Fruit fly (Drosophila melanogaster): ENCODE data around the gene CIA30.
A peak's percentile ranks its signal among the peaks of the same experiment; 100 is the strongest.

The CIA30 gene

DNA sequence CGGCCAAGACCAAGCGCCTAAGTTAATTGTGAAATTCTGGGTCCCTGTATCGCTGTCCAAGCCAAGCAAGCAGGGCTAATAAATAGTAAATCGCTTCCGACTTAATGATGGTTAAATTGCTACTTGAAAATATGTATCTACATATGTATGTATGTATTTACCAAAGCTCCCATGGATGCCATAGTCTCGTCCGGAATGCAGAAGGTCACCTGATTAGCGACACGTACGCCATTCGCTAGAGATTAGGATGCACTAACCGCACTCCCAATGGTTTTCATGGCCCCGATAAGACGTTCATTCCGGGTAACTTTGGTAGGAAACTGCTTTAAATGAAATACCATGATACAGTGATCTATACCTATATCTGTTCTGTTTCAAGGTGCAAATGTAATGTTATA is 22.0 kb downstream of the CIA30 start:
- TF ChIP-seq CG1620 (GFP tag; optimal IDR thresholded peaks at IDR 0.05) (no peak), bab1 (GFP tag; optimal IDR thresholded peaks at IDR 0.05) (no peak), CG5204 (GFP tag; optimal IDR thresholded peaks at IDR 0.05) (no peak), CG12768 (GFP tag; optimal IDR thresholded peaks at IDR 0.05) (no peak), tj (GFP tag; optimal IDR thresholded peaks at IDR 0.05) (no peak), cnc (optimal IDR thresholded peaks at IDR 0.05) (no peak), Clk (GFP tag; optimal IDR thresholded peaks at IDR 0.05) (no peak), toe (GFP tag; optimal IDR thresholded peaks at IDR 0.05) (no peak), kay (GFP tag; ENCODE audit: borderline replicate concordance) (no peak), Crg-1 (GFP tag; optimal IDR thresholded peaks at IDR 0.05) (no peak), pad (GFP tag; optimal IDR thresholded peaks at IDR 0.05) (no peak), cic (GFP tag; optimal IDR thresholded peaks at IDR 0.05) (no peak), CG14711 (tag; optimal IDR thresholded peaks at IDR 0.05) (no peak), Mnt (GFP tag; optimal IDR thresholded peaks at IDR 0.05) (no peak)

DNA sequence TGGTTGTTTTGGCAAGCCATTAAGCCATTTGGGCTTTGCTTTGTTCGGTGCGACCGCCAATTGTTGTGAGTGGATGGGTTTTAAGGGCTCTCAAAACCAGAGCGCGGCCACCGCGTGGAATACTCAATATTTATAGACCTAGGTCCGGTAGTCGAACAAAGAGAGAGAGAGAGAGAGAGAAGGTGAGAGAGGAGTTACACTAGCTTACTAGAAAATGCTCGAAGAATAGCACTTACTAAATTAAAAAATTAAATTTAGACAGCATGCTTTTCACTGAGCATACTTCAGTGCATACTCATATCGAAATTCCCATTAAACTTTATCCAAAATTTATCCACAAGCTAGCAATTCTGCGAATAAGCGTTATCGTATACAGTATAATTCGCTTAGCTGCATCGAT is 23.3 kb downstream of the CIA30 start:
- TF ChIP-seq bab1 (GFP tag; optimal IDR thresholded peaks at IDR 0.05) (no peak), CG33017 (tag; optimal IDR thresholded peaks at IDR 0.05) (no peak), kay (GFP tag; ENCODE audit: borderline replicate concordance) (no peak), cic (GFP tag; optimal IDR thresholded peaks at IDR 0.05) (no peak), Mnt (GFP tag; optimal IDR thresholded peaks at IDR 0.05) (no peak), cnc (optimal IDR thresholded peaks at IDR 0.05) (no peak), Crg-1 (GFP tag; optimal IDR thresholded peaks at IDR 0.05) (no peak), CG5204 (GFP tag; optimal IDR thresholded peaks at IDR 0.05) (no peak), CG14711 (tag; optimal IDR thresholded peaks at IDR 0.05) (no peak), CG12768 (GFP tag; optimal IDR thresholded peaks at IDR 0.05) (no peak), ovo (GFP tag; optimal IDR thresholded peaks at IDR 0.05) (no peak), CG11617 (GFP tag; optimal IDR thresholded peaks at IDR 0.05) (no peak), CG7045 (GFP tag; optimal IDR thresholded peaks at IDR 0.05) (no peak), tj (GFP tag; optimal IDR thresholded peaks at IDR 0.05) (no peak), toe (GFP tag; optimal IDR thresholded peaks at IDR 0.05) (no peak), Hr96 (GFP tag; optimal IDR thresholded peaks at IDR 0.05) (no peak), pad (GFP tag; optimal IDR thresholded peaks at IDR 0.05) (no peak), Clk (GFP tag; optimal IDR thresholded peaks at IDR 0.05) (no peak), CG1620 (GFP tag; optimal IDR thresholded peaks at IDR 0.05) (no peak), CG7101 (tag; optimal IDR thresholded peaks at IDR 0.05) (no peak)

- TF ChIP-seq kay (GFP tag; ENCODE audit: borderline replicate concordance), result peak; percentile 90
- no peak for TF ChIP-seq bab1 (GFP tag; optimal IDR thresholded peaks at IDR 0.05)
Observed at dm6 chr3R:29761569-29761968, 24.8 kb downstream of the CIA30 start.

DNA sequence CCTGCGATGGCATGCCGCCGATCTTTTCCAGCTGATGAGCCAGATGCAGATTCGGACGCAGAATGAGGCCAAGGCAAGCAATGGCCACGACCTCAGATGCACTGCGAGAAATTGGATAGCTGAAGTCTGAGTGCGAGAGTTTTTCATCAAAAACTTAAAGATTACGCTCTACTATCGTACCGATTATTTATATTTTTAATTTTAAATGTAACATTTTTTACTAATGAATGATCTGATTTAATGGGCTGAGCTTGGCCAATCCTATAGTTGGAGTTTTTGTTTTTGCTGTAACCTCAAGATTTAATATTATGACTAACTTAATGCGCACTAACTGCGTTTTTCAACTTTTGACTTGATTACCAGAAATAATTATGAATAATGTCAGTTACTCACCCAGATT is 25.5 kb downstream of the CIA30 start:
- no peak for TF ChIP-seq CG7045 (GFP tag; optimal IDR thresholded peaks at IDR 0.05)
- no peak for TF ChIP-seq cnc (optimal IDR thresholded peaks at IDR 0.05)
- TF ChIP-seq tj (GFP tag; optimal IDR thresholded peaks at IDR 0.05), result no peak
- no peak for TF ChIP-seq CG14711 (tag; optimal IDR thresholded peaks at IDR 0.05)
- TF ChIP-seq ovo (GFP tag; optimal IDR thresholded peaks at IDR 0.05), result no peak
- TF ChIP-seq cic (GFP tag; optimal IDR thresholded peaks at IDR 0.05), result no peak
- TF ChIP-seq CG7101 (tag; optimal IDR thresholded peaks at IDR 0.05), result no peak
- no peak for TF ChIP-seq CG33017 (tag; optimal IDR thresholded peaks at IDR 0.05)
- no peak for TF ChIP-seq Clk (GFP tag; optimal IDR thresholded peaks at IDR 0.05)
- no peak for TF ChIP-seq Crg-1 (GFP tag; optimal IDR thresholded peaks at IDR 0.05)

- TF ChIP-seq CG11617 (GFP tag; optimal IDR thresholded peaks at IDR 0.05), result no peak
- no peak for TF ChIP-seq ovo (GFP tag; optimal IDR thresholded peaks at IDR 0.05)
- TF ChIP-seq CG12768 (GFP tag; optimal IDR thresholded peaks at IDR 0.05), result no peak
- no peak for TF ChIP-seq Clk (GFP tag; optimal IDR thresholded peaks at IDR 0.05)
- no peak for TF ChIP-seq cic (GFP tag; optimal IDR thresholded peaks at IDR 0.05)
- no peak for TF ChIP-seq tj (GFP tag; optimal IDR thresholded peaks at IDR 0.05)
- TF ChIP-seq Crg-1 (GFP tag; optimal IDR thresholded peaks at IDR 0.05), result no peak
- TF ChIP-seq toe (GFP tag; optimal IDR thresholded peaks at IDR 0.05), result no peak
- TF ChIP-seq Hr96 (GFP tag; optimal IDR thresholded peaks at IDR 0.05), result no peak
- TF ChIP-seq CG33017 (tag; optimal IDR thresholded peaks at IDR 0.05), result no peak
- no peak for TF ChIP-seq Mnt (GFP tag; optimal IDR thresholded peaks at IDR 0.05)
- TF ChIP-seq CG1620 (GFP tag; optimal IDR thresholded peaks at IDR 0.05), result no peak
- TF ChIP-seq kay (GFP tag; ENCODE audit: borderline replicate concordance), result no peak
- no peak for TF ChIP-seq cnc (optimal IDR thresholded peaks at IDR 0.05)
- TF ChIP-seq pad (GFP tag; optimal IDR thresholded peaks at IDR 0.05), result no peak
- no peak for TF ChIP-seq CG5204 (GFP tag; optimal IDR thresholded peaks at IDR 0.05)
Observed at dm6 chr3R:29763154-29763553, 26.4 kb downstream of the CIA30 start.

- TF ChIP-seq kay (GFP tag; ENCODE audit: borderline replicate concordance) (no peak), toe (GFP tag; optimal IDR thresholded peaks at IDR 0.05) (no peak), ovo (GFP tag; optimal IDR thresholded peaks at IDR 0.05) (no peak), CG7045 (GFP tag; optimal IDR thresholded peaks at IDR 0.05) (no peak), CG1620 (GFP tag; optimal IDR thresholded peaks at IDR 0.05) (no peak), tj (GFP tag; optimal IDR thresholded peaks at IDR 0.05) (no peak), cic (GFP tag; optimal IDR thresholded peaks at IDR 0.05) (no peak), Hr96 (GFP tag; optimal IDR thresholded peaks at IDR 0.05) (no peak), pad (GFP tag; optimal IDR thresholded peaks at IDR 0.05) (no peak), Clk (GFP tag; optimal IDR thresholded peaks at IDR 0.05) (no peak), CG33017 (tag; optimal IDR thresholded peaks at IDR 0.05) (no peak), CG7101 (tag; optimal IDR thresholded peaks at IDR 0.05) (no peak), Mnt (GFP tag; optimal IDR thresholded peaks at IDR 0.05) (no peak), cnc (optimal IDR thresholded peaks at IDR 0.05) (no peak), Crg-1 (GFP tag; optimal IDR thresholded peaks at IDR 0.05) (no peak), CG11617 (GFP tag; optimal IDR thresholded peaks at IDR 0.05) (no peak), CG5204 (GFP tag; optimal IDR thresholded peaks at IDR 0.05) (no peak), bab1 (GFP tag; optimal IDR thresholded peaks at IDR 0.05) (no peak)
Observed at dm6 chr3R:29763804-29764203, 27.0 kb downstream of the CIA30 start.
